Fruit fly (Drosophila melanogaster) whole organism, prepupa: ENCODE results near the gene CG9107.

Experiments
- Blimp-1 ChIP-seq: fragments of 200-800 bp; sonication (Bioruptor generic); optimal IDR thresholded peaks from 3 replicates; lab custom pipeline; 2017; ENCODE audit warnings: missing biosample characterization, missing genetic modification characterization, mild to moderate bottlenecking, moderate library complexity, missing genetic modification reagents
- CG15336 ChIP-seq: fragments of 200-800 bp; sonication (Bioruptor generic); IDR thresholded peaks from 2 replicates; pipeline ENCODE4 v1.3.6; 2022; ENCODE audit warnings: missing biosample characterization, missing genetic modification characterization
- CG6276 ChIP-seq: fragments of 200-800 bp; sonication (Bioruptor generic); optimal IDR thresholded peaks from 2 replicates; lab custom pipeline; 2017; ENCODE audit warnings: missing biosample characterization, mild to moderate bottlenecking, missing genetic modification characterization
- CG6808 ChIP-seq: fragments of 200-800 bp; sonication (Bioruptor generic); optimal IDR thresholded peaks from 3 replicates; lab custom pipeline; 2017; ENCODE audit warnings: missing biosample characterization, missing genetic modification characterization, mild to moderate bottlenecking, moderate library complexity, missing genetic modification reagents
- CG8319 ChIP-seq: fragments of 200-800 bp; sonication (Bioruptor generic); optimal IDR thresholded peaks from 3 replicates; lab custom pipeline; 2016; ENCODE audit warnings: missing biosample characterization, missing genetic modification characterization
- Gug ChIP-seq: fragments of 200-800 bp; sonication (Bioruptor generic); IDR thresholded peaks from 2 replicates; pipeline ENCODE4 v1.3.6; 2022; ENCODE audit warnings: missing biosample characterization, missing genetic modification characterization
- Hr4 ChIP-seq: fragments of 200-800 bp; sonication (Bioruptor generic); optimal IDR thresholded peaks from 3 replicates; lab custom pipeline; 2016; ENCODE audit warnings: missing biosample characterization, missing genetic modification characterization

DNA sequence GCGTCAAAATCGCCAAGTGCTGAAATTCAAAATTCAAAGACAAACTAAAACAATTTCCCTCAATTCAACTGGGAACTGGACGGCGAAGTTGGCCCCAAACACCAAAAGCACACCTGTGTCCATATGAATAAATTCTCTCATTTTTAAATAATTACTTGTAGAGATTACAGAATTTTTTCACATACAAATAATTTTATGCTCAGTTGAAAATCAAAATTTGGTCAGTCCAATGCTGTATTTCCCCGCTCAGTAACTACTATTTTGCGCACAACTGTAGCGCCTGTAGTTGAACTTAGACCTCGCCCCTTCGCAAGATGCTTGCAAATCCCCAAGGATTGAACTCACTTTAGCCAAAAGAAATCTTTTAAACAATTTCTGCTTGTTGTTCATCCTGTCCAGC, 4.4 kb upstream of the CG9107 start:
- TF ChIP-seq CG6808 (GFP tag; lab: Kevin White, UChicago) (no peak), Hr4 (peak; percentile 34), CG8319 (GFP tag; lab: Kevin White, UChicago) (no peak), Blimp-1 (GFP tag; lab: Kevin White, UChicago) (no peak), CG15336 (peak; percentile 44; the same call in 1 of the 2 replicates), Gug (no peak), CG6276 (GFP tag; lab: Kevin White, UChicago) (no peak)
